Worm (Caenorhabditis elegans): Measurements from ENCODE around the gene ZK938.12.

DNA sequence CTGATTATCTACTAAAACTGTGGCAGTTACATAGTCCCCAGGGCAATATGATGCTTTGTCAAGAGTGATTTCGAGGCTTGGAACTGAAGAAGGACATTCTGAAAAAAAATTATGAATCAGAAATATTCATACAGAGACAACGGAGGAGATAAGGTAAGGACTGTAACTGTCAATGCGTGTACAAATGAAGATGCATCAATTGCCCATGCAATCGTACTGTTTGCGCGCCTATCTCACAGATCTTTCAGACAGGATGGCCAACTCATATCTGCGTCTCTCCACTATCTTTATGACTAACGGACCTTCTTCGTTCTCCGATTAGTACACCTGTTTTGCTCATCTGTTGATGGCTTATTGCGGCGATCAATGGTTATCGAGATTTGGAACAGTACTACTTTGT is 9.2 kb downstream of the ZK938.12 start, which contains the start of gene ZK938.11:
- TF ChIP-seq ceh-48 (tag; optimal IDR thresholded peaks at IDR 0.05), result no peak
- TF ChIP-seq mec-3 (tag; optimal IDR thresholded peaks at IDR 0.05; ENCODE audit: borderline replicate concordance), result no peak
- TF ChIP-seq hlh-8 (tag; optimal IDR thresholded peaks at IDR 0.05), result no peak
- no peak for TF ChIP-seq C08G9.2 (tag; optimal IDR thresholded peaks at IDR 0.05)
- TF ChIP-seq hlh-13 (GFP tag; optimal IDR thresholded peaks at IDR 0.05), result no peak
- no peak for TF ChIP-seq nfya-1 (tag; optimal IDR thresholded peaks at IDR 0.05)
- no peak for TF ChIP-seq ceh-24 (tag; optimal IDR thresholded peaks at IDR 0.05)
- TF ChIP-seq che-1 (tag; optimal IDR thresholded peaks at IDR 0.05), result no peak
- no peak for TF ChIP-seq unc-42 (tag; optimal IDR thresholded peaks at IDR 0.05)
- no peak for TF ChIP-seq hlh-30 (tag; optimal IDR thresholded peaks at IDR 0.05; ENCODE audit: insufficient read depth)
- no peak for TF ChIP-seq sox-2 (GFP tag; IDR thresholded peaks at IDR 0.05)

Data from whole organism, late embryonic.